Fruit fly (Drosophila melanogaster): ENCODE data around the gene Trl.

Gene Trl

dm6 chr3L:14761837-14762785 is 1.3 kb upstream of the Trl start, which contains the start of the genes Tsen34 and Mgat4a:
Gene Tsen34 (minus strand): TSS chr3L:14761844.
Gene Mgat4a (plus strand): TSS chr3L:14762028.
- TF ChIP-seq rgr (GFP tag; optimal IDR thresholded peaks at IDR 0.05) (peak; percentile 51), OdsH (GFP tag; optimal IDR thresholded peaks at IDR 0.05) (peak; percentile 70), Rel (GFP tag; optimal IDR thresholded peaks at IDR 0.05) (no peak), Rel (tag; optimal IDR thresholded peaks at IDR 0.05) (peak; percentile 91), usp (GFP tag; optimal IDR thresholded peaks at IDR 0.05) (no peak), fru (GFP tag; optimal IDR thresholded peaks at IDR 0.05) (no peak), Dif (GFP tag; optimal IDR thresholded peaks at IDR 0.05; ENCODE audit: partially characterized antibody) (no peak), foxo (GFP tag; optimal IDR thresholded peaks at IDR 0.05) (peak in 1 of 2 experiments; percentile 50), sv (GFP tag; optimal IDR thresholded peaks at IDR 0.05) (peak; percentile 43), GATAd (GFP tag; optimal IDR thresholded peaks at IDR 0.05) (peak; percentile 32), ey (GFP tag; optimal IDR thresholded peaks at IDR 0.05) (peak; percentile 31), CG9705 (GFP tag; optimal IDR thresholded peaks at IDR 0.05) (peak; percentile 27), h (GFP tag; optimal IDR thresholded peaks at IDR 0.05) (peak; percentile 79), Myc (optimal IDR thresholded peaks at IDR 0.05) (no peak), Hr78 (GFP tag; optimal IDR thresholded peaks at IDR 0.05) (no peak), Mio (GFP tag; optimal IDR thresholded peaks at IDR 0.05) (no peak), Hnf4 (GFP tag; optimal IDR thresholded peaks at IDR 0.05) (no peak), jim (GFP tag; optimal IDR thresholded peaks at IDR 0.05) (peak; percentile 32), brk (GFP tag; optimal IDR thresholded peaks at IDR 0.05) (no peak), Jra (GFP tag; optimal IDR thresholded peaks at IDR 0.05) (peak; percentile 63), br (GFP tag; optimal IDR thresholded peaks at IDR 0.05) (peak; percentile 59), CrebA (GFP tag; optimal IDR thresholded peaks at IDR 0.05; ENCODE audit: borderline replicate concordance) (no peak), sage (GFP tag; optimal IDR thresholded peaks at IDR 0.05) (no peak), woc (GFP tag; optimal IDR thresholded peaks at IDR 0.05) (peak; percentile 9), Hr83 (GFP tag; optimal IDR thresholded peaks at IDR 0.05; ENCODE audit: poor library complexity, severe bottlenecking) (peak; percentile 66), psq (GFP tag; optimal IDR thresholded peaks at IDR 0.05) (peak; percentile 50), lola (GFP tag; optimal IDR thresholded peaks at IDR 0.05) (no peak), Sp1 (GFP tag; optimal IDR thresholded peaks at IDR 0.05) (no peak)

- TF ChIP-seq Dfd (GFP tag; optimal IDR thresholded peaks at IDR 0.05) (no peak), Hr83 (GFP tag; optimal IDR thresholded peaks at IDR 0.05; ENCODE audit: poor library complexity, severe bottlenecking) (peak; percentile 35), Abd-B (GFP tag; optimal IDR thresholded peaks at IDR 0.05) (no peak), ey (GFP tag; optimal IDR thresholded peaks at IDR 0.05) (peak; percentile 49), rgr (GFP tag; optimal IDR thresholded peaks at IDR 0.05) (peak; percentile 37), Rel (GFP tag; optimal IDR thresholded peaks at IDR 0.05) (no peak), Rel (tag; optimal IDR thresholded peaks at IDR 0.05) (no peak), dmrt93B (GFP tag; optimal IDR thresholded peaks at IDR 0.05) (no peak), dl (GFP tag; optimal IDR thresholded peaks at IDR 0.05; ENCODE audit: insufficient read depth in 1 of 2, partially characterized antibody in 2 of 2) (peak; percentile 76 to 85), Sp1 (GFP tag; optimal IDR thresholded peaks at IDR 0.05) (peak; percentile 22), Mio (GFP tag; optimal IDR thresholded peaks at IDR 0.05) (no peak), foxo (GFP tag; optimal IDR thresholded peaks at IDR 0.05) (peak in 1 of 2 experiments; percentile 54), sv (GFP tag; optimal IDR thresholded peaks at IDR 0.05) (peak; percentile 68), br (GFP tag; optimal IDR thresholded peaks at IDR 0.05) (peak; percentile 47), OdsH (GFP tag; optimal IDR thresholded peaks at IDR 0.05) (no peak), tai (GFP tag; optimal IDR thresholded peaks at IDR 0.05) (peak; percentile 52), jim (GFP tag; optimal IDR thresholded peaks at IDR 0.05) (no peak), N (GFP tag; optimal IDR thresholded peaks at IDR 0.05) (no peak), CG9705 (GFP tag; optimal IDR thresholded peaks at IDR 0.05) (no peak), CrebA (GFP tag; optimal IDR thresholded peaks at IDR 0.05; ENCODE audit: borderline replicate concordance) (no peak), pan (optimal IDR thresholded peaks at IDR 0.05) (no peak), usp (GFP tag; optimal IDR thresholded peaks at IDR 0.05) (no peak), Vsx2 (GFP tag; optimal IDR thresholded peaks at IDR 0.05; ENCODE audit: partially characterized antibody) (no peak), h (GFP tag; optimal IDR thresholded peaks at IDR 0.05) (peak; percentile 34), Myc (optimal IDR thresholded peaks at IDR 0.05) (no peak), fru (GFP tag; optimal IDR thresholded peaks at IDR 0.05) (peak; percentile 57), lola (GFP tag; optimal IDR thresholded peaks at IDR 0.05) (no peak), HLH106 (tag; optimal IDR thresholded peaks at IDR 0.05) (no peak), dsf (GFP tag; optimal IDR thresholded peaks at IDR 0.05; ENCODE audit: borderline replicate concordance) (no peak), Hnf4 (GFP tag; optimal IDR thresholded peaks at IDR 0.05) (peak; percentile 27), Dif (GFP tag; optimal IDR thresholded peaks at IDR 0.05; ENCODE audit: partially characterized antibody) (peak; percentile 91), brk (GFP tag; optimal IDR thresholded peaks at IDR 0.05) (no peak), psq (GFP tag; optimal IDR thresholded peaks at IDR 0.05) (no peak), GATAd (GFP tag; optimal IDR thresholded peaks at IDR 0.05) (no peak), Hr78 (GFP tag; optimal IDR thresholded peaks at IDR 0.05) (no peak), Jra (GFP tag; optimal IDR thresholded peaks at IDR 0.05) (peak; percentile 49), woc (GFP tag; optimal IDR thresholded peaks at IDR 0.05) (no peak), sage (GFP tag; optimal IDR thresholded peaks at IDR 0.05) (peak; percentile 13), CG32264 (GFP tag; optimal IDR thresholded peaks at IDR 0.05) (no peak)
Observed at dm6 chr3L:14759984-14760626, 744 bp downstream of the Trl start.

All from whole organism, wandering third instar larva.